Worm (Caenorhabditis elegans) whole organism, L4 larva: ENCODE results near the gene C10E2.1.

Experiments
- F10B5.3 ChIP-seq: sonication (generic microtip); optimal IDR thresholded peaks from 2 replicates; lab custom pipeline; 2016; ENCODE audit warnings: mild to moderate bottlenecking, missing genetic modification characterization, missing compliant biosample characterization
- F37D6.2 ChIP-seq: sonication (generic microtip); optimal IDR thresholded peaks from 2 replicates; lab custom pipeline; 2016; ENCODE audit warnings: mild to moderate bottlenecking, missing genetic modification characterization, missing compliant biosample characterization
- T20F7.1 ChIP-seq: fragments of 200-800 bp; sonication (Bioruptor generic); optimal IDR thresholded peaks from 2 replicates; lab custom pipeline; 2018; ENCODE audit warnings: mild to moderate bottlenecking, missing genetic modification characterization, missing compliant biosample characterization
- Y5F2A.4 ChIP-seq: fragments of 200-800 bp; sonication (Bioruptor generic); optimal IDR thresholded peaks from 2 replicates; lab custom pipeline; 2018; ENCODE audit warnings: mild to moderate bottlenecking, missing genetic modification characterization, missing compliant biosample characterization
- Y75B8A.6 ChIP-seq: fragments of 200-800 bp; sonication (Bioruptor generic); IDR thresholded peaks from 2 replicates; pipeline ENCODE4 v1.3.6; 2022; ENCODE audit warnings: missing genetic modification reagents, missing genetic modification characterization, missing compliant biosample characterization
- ZK337.2 ChIP-seq: fragments of 200-800 bp; sonication (Bioruptor generic); IDR thresholded peaks from 2 replicates; pipeline ENCODE4 v1.3.6; 2022; ENCODE audit warnings: missing genetic modification reagents, missing genetic modification characterization, missing compliant biosample characterization
- aly-2 ChIP-seq: sonication (generic microtip); optimal IDR thresholded peaks from 2 replicates; lab custom pipeline; 2018; ENCODE audit warnings: missing biosample characterization, missing genetic modification characterization
- ama-1 ChIP-seq: fragments of 150-350 bp; optimal IDR thresholded peaks from 2 replicates; lab custom pipeline; 2014; ENCODE audit warnings: inconsistent platforms, mixed read lengths
- arid-1 ChIP-seq: fragments of 200-800 bp; sonication (Bioruptor generic); conservative IDR thresholded peaks from 2 replicates; pipeline ENCODE4 v1.3.6; 2022; ENCODE audit warnings: missing genetic modification reagents, missing genetic modification characterization, missing compliant biosample characterization
- ceh-28 ChIP-seq: fragments of 150-350 bp; optimal IDR thresholded peaks from 2 replicates; lab custom pipeline; 2014; ENCODE audit warnings: missing biosample characterization, missing genetic modification reagents, missing genetic modification characterization
- ceh-32 ChIP-seq: sonication (generic microtip); optimal IDR thresholded peaks from 2 replicates; lab custom pipeline; 2016; ENCODE audit warnings: mild to moderate bottlenecking, missing genetic modification characterization, missing compliant biosample characterization; ENCODE audit not compliant: poor library complexity
- ceh-62 ChIP-seq: sonication (generic microtip); optimal IDR thresholded peaks from 2 replicates; lab custom pipeline; 2017; ENCODE audit warnings: missing biosample characterization, missing genetic modification characterization
- cey-2 ChIP-seq: sonication (generic microtip); optimal IDR thresholded peaks from 3 replicates; lab custom pipeline; 2017; ENCODE audit warnings: missing genetic modification characterization, mild to moderate bottlenecking, missing compliant biosample characterization, antibody characterized with exemption, borderline replicate concordance; ENCODE audit not compliant: insufficient read depth
- ctbp-1 ChIP-seq: fragments of 200-800 bp; sonication (Bioruptor generic); IDR thresholded peaks from 2 replicates; pipeline ENCODE4 v1.3.6; 2022; ENCODE audit warnings: missing genetic modification reagents, missing genetic modification characterization, missing compliant biosample characterization
- daf-16 ChIP-seq, 3 experiments: sonication (generic microtip); optimal IDR thresholded peaks; 2 replicates each; lab custom pipeline; 2016 to 2017; ENCODE audit warnings: missing genetic modification characterization in 3 of 3, missing genetic modification reagents in 3 of 3, mild to moderate bottlenecking in 2 of 3, missing compliant biosample characterization in 2 of 3, missing biosample characterization in 1 of 3, moderate library complexity in 1 of 3
- daf-8 ChIP-seq: fragments of 200-800 bp; sonication (Bioruptor generic); IDR thresholded peaks from 2 replicates; pipeline ENCODE4 v1.3.6; 2022; ENCODE audit warnings: missing genetic modification characterization, missing compliant biosample characterization
- dmd-8 ChIP-seq: fragments of 200-800 bp; sonication (Bioruptor generic); IDR thresholded peaks from 2 replicates; pipeline ENCODE4 v1.3.6; 2022; ENCODE audit warnings: missing genetic modification characterization, missing compliant biosample characterization
- dmd-9 ChIP-seq: fragments of 200-800 bp; sonication (Bioruptor generic); IDR thresholded peaks from 2 replicates; pipeline ENCODE4 v1.3.6; 2022; ENCODE audit warnings: missing genetic modification reagents, missing genetic modification characterization, missing compliant biosample characterization
- dve-1 ChIP-seq: sonication (generic microtip); optimal IDR thresholded peaks from 2 replicates; lab custom pipeline; 2017; ENCODE audit warnings: antibody characterized with exemption, mild to moderate bottlenecking, missing genetic modification characterization, missing compliant biosample characterization; ENCODE audit not compliant: insufficient read depth
- egl-27 ChIP-seq: sonication (generic microtip); optimal IDR thresholded peaks from 3 replicates; lab custom pipeline; 2017; ENCODE audit warnings: missing biosample characterization, missing genetic modification reagents, missing genetic modification characterization
- fkh-10 ChIP-seq: fragments of 150-350 bp; optimal IDR thresholded peaks from 2 replicates; lab custom pipeline; 2014; ENCODE audit warnings: missing biosample characterization, missing genetic modification reagents, missing genetic modification characterization
- fos-1 ChIP-seq: fragments of 150-350 bp; optimal IDR thresholded peaks from 2 replicates; lab custom pipeline; 2014; ENCODE audit warnings: missing biosample characterization, missing genetic modification characterization
- gei-8 ChIP-seq: fragments of 200-800 bp; sonication (Bioruptor generic); optimal IDR thresholded peaks from 2 replicates; lab custom pipeline; 2018; ENCODE audit warnings: mild to moderate bottlenecking, missing genetic modification characterization, missing compliant biosample characterization
- hlh-11 ChIP-seq: fragments of 200-800 bp; sonication (Bioruptor generic); optimal IDR thresholded peaks from 2 replicates; lab custom pipeline; 2018; ENCODE audit warnings: mild to moderate bottlenecking, missing genetic modification characterization, missing compliant biosample characterization
- hlh-30 ChIP-seq: sonication (generic microtip); optimal IDR thresholded peaks from 2 replicates; lab custom pipeline; 2017; ENCODE audit warnings: antibody characterized with exemption, mild to moderate bottlenecking, missing genetic modification characterization, missing compliant biosample characterization; ENCODE audit not compliant: insufficient read depth
- lin-15B ChIP-seq: fragments of 150-350 bp; sonication (generic microtip); optimal IDR thresholded peaks from 3 replicates; lab custom pipeline; 2014; ENCODE audit warnings: missing biosample characterization, missing genetic modification characterization
- lir-3 ChIP-seq: sonication (generic microtip); optimal IDR thresholded peaks from 2 replicates; lab custom pipeline; 2016; ENCODE audit warnings: mild to moderate bottlenecking, missing genetic modification characterization, missing compliant biosample characterization
- mdl-1 ChIP-seq, 2 experiments: fragments of 150-350 bp in 1 of 2; sonication (generic microtip) in 1 of 2; optimal IDR thresholded peaks; 2 replicates each; lab custom pipeline; 2014 to 2017; ENCODE audit warnings: missing biosample characterization in 2 of 2, missing genetic modification characterization in 2 of 2
- mdt-29 ChIP-seq: fragments of 200-800 bp; sonication (Bioruptor generic); IDR thresholded peaks from 2 replicates; pipeline ENCODE4 v1.3.6; 2022; ENCODE audit warnings: missing genetic modification reagents, missing genetic modification characterization, missing compliant biosample characterization
- mes-2 ChIP-seq: sonication (generic microtip); optimal IDR thresholded peaks from 2 replicates; lab custom pipeline; 2016; ENCODE audit warnings: missing genotype, mild to moderate bottlenecking, missing genetic modification characterization, missing compliant biosample characterization; ENCODE audit not compliant: poor library complexity, severe bottlenecking
- mxl-3 ChIP-seq: fragments of 200-800 bp; sonication (Bioruptor generic); optimal IDR thresholded peaks from 2 replicates; lab custom pipeline; 2018; ENCODE audit warnings: mild to moderate bottlenecking, missing genetic modification characterization, missing compliant biosample characterization
- nhr-111 ChIP-seq: fragments of 200-800 bp; sonication (Bioruptor generic); optimal IDR thresholded peaks from 2 replicates; lab custom pipeline; 2018; ENCODE audit warnings: mild to moderate bottlenecking, missing genetic modification characterization, missing compliant biosample characterization
- nhr-237 ChIP-seq: sonication (generic microtip); optimal IDR thresholded peaks from 2 replicates; lab custom pipeline; 2017; ENCODE audit warnings: missing biosample characterization, missing genetic modification characterization
- nhr-25 ChIP-seq: sonication (generic microtip); optimal IDR thresholded peaks from 2 replicates; lab custom pipeline; 2017; ENCODE audit warnings: missing genetic modification characterization, mild to moderate bottlenecking, missing compliant biosample characterization, antibody characterized with exemption, moderate library complexity, borderline replicate concordance; ENCODE audit not compliant: insufficient read depth
- nhr-76 ChIP-seq: fragments of 150-350 bp; optimal IDR thresholded peaks from 2 replicates; lab custom pipeline; 2014; ENCODE audit warnings: missing biosample characterization, missing genetic modification characterization
- nhr-77 ChIP-seq: fragments of 150-350 bp; optimal IDR thresholded peaks from 2 replicates; lab custom pipeline; 2014; ENCODE audit warnings: missing biosample characterization, missing genetic modification characterization
- pha-4 ChIP-seq, 2 experiments: fragments of 150-350 bp in 1 of 2; fragments of 200-800 bp in 1 of 2; sonication (Bioruptor generic) in 1 of 2; IDR thresholded peaks in 1 of 2; optimal IDR thresholded peaks in 1 of 2; 2 replicates each; pipeline versions ENCODE4 v1.3.6 to Lab custom; 2014 to 2022; ENCODE audit warnings: missing genetic modification characterization in 2 of 2, missing genetic modification reagents in 2 of 2, missing biosample characterization in 1 of 2, missing compliant biosample characterization in 1 of 2
- php-3 ChIP-seq: fragments of 200-800 bp; sonication (Bioruptor generic); IDR thresholded peaks from 2 replicates; pipeline ENCODE4 v1.3.6; 2022; ENCODE audit warnings: missing genetic modification reagents, missing genetic modification characterization, missing compliant biosample characterization
- pqm-1 ChIP-seq: sonication (generic microtip); optimal IDR thresholded peaks from 2 replicates; lab custom pipeline; 2017; ENCODE audit warnings: missing biosample characterization, missing genetic modification characterization
- set-16 ChIP-seq: fragments of 200-800 bp; sonication (Bioruptor generic); IDR thresholded peaks from 2 replicates; pipeline ENCODE4 v1.3.6; 2022; ENCODE audit warnings: missing genetic modification reagents, missing genetic modification characterization, missing compliant biosample characterization
- spr-1 ChIP-seq: sonication (generic microtip); optimal IDR thresholded peaks from 2 replicates; lab custom pipeline; 2016; ENCODE audit warnings: mild to moderate bottlenecking, missing genetic modification characterization, missing compliant biosample characterization
- unc-130 ChIP-seq: sonication (generic microtip); optimal IDR thresholded peaks from 2 replicates; lab custom pipeline; 2016; ENCODE audit warnings: missing genetic modification reagents, missing genetic modification characterization, missing compliant biosample characterization
- zag-1 ChIP-seq: fragments of 150-350 bp; optimal IDR thresholded peaks from 2 replicates; lab custom pipeline; 2014; ENCODE audit warnings: missing biosample characterization, missing genetic modification characterization
- zfp-2 ChIP-seq: sonication (generic microtip); optimal IDR thresholded peaks from 2 replicates; lab custom pipeline; 2016; ENCODE audit warnings: mild to moderate bottlenecking, missing genetic modification characterization, missing compliant biosample characterization
- zfp-3 ChIP-seq: fragments of 200-800 bp; sonication (Bioruptor generic); conservative IDR thresholded peaks from 2 replicates; pipeline ENCODE4 v1.3.6; 2022; ENCODE audit warnings: missing genetic modification reagents, missing genetic modification characterization, missing compliant biosample characterization
- zip-11 ChIP-seq: fragments of 200-800 bp; sonication (Bioruptor generic); IDR thresholded peaks from 2 replicates; pipeline ENCODE4 v1.3.6; 2022; ENCODE audit warnings: missing genetic modification characterization, missing compliant biosample characterization
- zip-2 ChIP-seq: fragments of 150-350 bp; optimal IDR thresholded peaks from 2 replicates; lab custom pipeline; 2014; ENCODE audit warnings: missing biosample characterization, missing genetic modification characterization

The C10E2.1 gene

DNA sequence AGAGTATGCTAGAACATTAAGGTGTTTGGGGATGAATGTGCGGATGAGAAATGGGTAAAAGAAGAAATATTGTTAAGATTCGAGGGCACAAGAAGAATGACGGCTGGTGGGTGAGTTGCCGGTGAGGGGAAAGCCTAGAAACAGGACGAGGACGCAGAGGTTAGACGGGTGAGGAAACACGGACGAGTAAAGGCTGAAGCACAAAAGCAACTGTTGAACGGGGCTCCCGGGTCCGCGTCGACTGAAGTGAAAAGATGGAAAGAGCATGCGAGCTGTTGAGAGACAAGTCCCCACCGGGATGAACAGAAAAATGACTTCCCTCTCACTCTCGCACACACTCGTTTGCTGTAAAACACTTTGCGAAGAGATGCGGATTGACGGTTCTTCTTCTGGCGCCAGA, 49.3 kb downstream of the C10E2.1 start:
- TF ChIP-seq mdl-1 (tag; optimal IDR thresholded peaks at IDR 0.05; lab: Kevin White, UChicago) = no peak
- no peak for TF ChIP-seq F10B5.3 (tag; lab: Kevin White, UChicago)
- TF ChIP-seq ceh-62 = no peak
- no peak for TF ChIP-seq cey-2
- TF ChIP-seq arid-1 (GFP tag; lab: Robert Waterston, UW) = no peak
- TF ChIP-seq ama-1 (lab: Kevin White, UChicago) = no peak
- TF ChIP-seq set-16 (GFP tag; lab: Robert Waterston, UW) = 0 out of 2 replicates have a peak, but pooled peaks have one; percentile 18
- TF ChIP-seq mes-2 (tag; lab: Kevin White, UChicago) = no peak
- no peak for TF ChIP-seq nhr-237
- TF ChIP-seq hlh-11 (tag; lab: Kevin White, UChicago) = peak; percentile 24
- no peak for TF ChIP-seq zfp-3 (GFP tag; lab: Robert Waterston, UW)
- no peak for TF ChIP-seq fkh-10 (GFP tag; lab: Kevin White, UChicago)

DNA sequence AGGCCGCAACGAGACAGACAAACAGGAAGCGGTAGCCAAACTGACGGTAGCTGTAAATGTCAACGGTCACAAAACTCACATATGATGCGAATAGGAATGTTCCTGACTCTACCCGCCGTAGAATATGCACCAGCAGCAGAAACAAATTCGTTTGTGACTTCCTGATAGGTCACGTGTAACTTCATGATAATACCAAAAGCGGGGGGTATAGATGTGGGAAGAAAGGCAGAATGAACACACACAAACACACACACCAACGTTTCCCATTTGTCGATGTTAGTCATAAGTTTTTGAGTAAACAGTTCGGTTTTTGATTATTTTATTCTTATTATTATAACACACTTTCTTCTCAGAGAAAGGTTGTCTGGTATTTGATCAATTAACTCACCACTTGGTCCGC, 50.5 kb downstream of the C10E2.1 start:
- TF ChIP-seq dmd-8 (no peak), dmd-9 (GFP tag; lab: Robert Waterston, UW) (no peak), Y75B8A.6 (GFP tag; lab: Robert Waterston, UW) (no peak), set-16 (GFP tag; lab: Robert Waterston, UW) (no peak), lir-3 (no peak), Y5F2A.4 (GFP tag; lab: Kevin White, UChicago) (no peak), pqm-1 (tag; lab: Kevin White, UChicago) (peak; percentile 34), nhr-111 (GFP tag; lab: Kevin White, UChicago) (no peak), hlh-30 (tag; lab: Kevin White, UChicago) (peak; percentile 80), zip-11 (GFP tag; lab: Robert Waterston, UW) (no peak), php-3 (GFP tag; lab: Robert Waterston, UW) (no peak), zag-1 (tag; lab: Kevin White, UChicago) (no peak), daf-8 (GFP tag; lab: Robert Waterston, UW) (no peak), unc-130 (GFP tag; lab: Kevin White, UChicago) (no peak), zfp-3 (GFP tag; lab: Robert Waterston, UW) (no peak), nhr-25 (no peak), ceh-62 (no peak), nhr-77 (tag; lab: Kevin White, UChicago) (peak; percentile 79), T20F7.1 (GFP tag; lab: Kevin White, UChicago) (no peak), zip-2 (tag; lab: Kevin White, UChicago) (no peak), nhr-76 (tag; lab: Kevin White, UChicago) (no peak), ceh-28 (tag; lab: Kevin White, UChicago) (no peak), ZK337.2 (GFP tag; lab: Robert Waterston, UW) (no peak), arid-1 (GFP tag; lab: Robert Waterston, UW) (no peak), mxl-3 (GFP tag; lab: Kevin White, UChicago) (no peak), daf-16 (GFP tag; optimal IDR thresholded peaks at IDR 0.05; lab: Kevin White, UChicago) (no peak), daf-16 (tag; optimal IDR thresholded peaks at IDR 0.05; lab: Kevin White, UChicago) (peak; percentile 87), lin-15B (tag; lab: Kevin White, UChicago) (no peak), cey-2 (no peak), dve-1 (tag; lab: Kevin White, UChicago) (peak; percentile 69), zfp-2 (no peak), ama-1 (lab: Kevin White, UChicago) (no peak), gei-8 (GFP tag; lab: Kevin White, UChicago) (no peak), ceh-32 (tag; lab: Kevin White, UChicago) (no peak), ctbp-1 (no peak), pha-4 (GFP tag; IDR thresholded peaks at IDR 0.05; lab: Robert Waterston, UW) (no peak), pha-4 (tag; optimal IDR thresholded peaks at IDR 0.05; lab: Kevin White, UChicago) (no peak), mdl-1 (tag; optimal IDR thresholded peaks at IDR 0.05; lab: Kevin White, UChicago) (peak in 1 of 2 experiments; percentile 40), fos-1 (tag; lab: Kevin White, UChicago) (no peak), egl-27 (tag; lab: Kevin White, UChicago) (no peak), aly-2 (tag; lab: Kevin White, UChicago) (no peak), F37D6.2 (no peak), mdt-29 (no peak), fkh-10 (GFP tag; lab: Kevin White, UChicago) (no peak), spr-1 (tag; lab: Kevin White, UChicago) (no peak)
